Fruit fly (Drosophila melanogaster) whole organism, prepupa: ENCODE results near the gene hep.
A peak's percentile ranks its signal among the peaks of the same experiment; 100 is the strongest.

Source experiments
- Blimp-1 ChIP-seq: fragments of 200-800 bp; sonication (Bioruptor generic); optimal IDR thresholded peaks from 3 replicates; lab custom pipeline; 2017; ENCODE audit warnings: missing biosample characterization, missing genetic modification characterization, mild to moderate bottlenecking, moderate library complexity, missing genetic modification reagents
- CG11902 ChIP-seq: fragments of 200-800 bp; sonication (Bioruptor generic); optimal IDR thresholded peaks from 3 replicates; lab custom pipeline; 2016; ENCODE audit warnings: missing biosample characterization, missing genetic modification characterization
- CG4318 ChIP-seq: fragments of 200-800 bp; sonication (Bioruptor generic); optimal IDR thresholded peaks from 3 replicates; lab custom pipeline; 2017; ENCODE audit warnings: missing biosample characterization, mild to moderate bottlenecking, missing genetic modification characterization
- CG6163 ChIP-seq: fragments of 200-800 bp; sonication (Bioruptor generic); IDR thresholded peaks from 3 replicates; pipeline ENCODE4 v1.3.6; 2022; ENCODE audit warnings: missing biosample characterization, missing genetic modification characterization
- Hr4 ChIP-seq: fragments of 200-800 bp; sonication (Bioruptor generic); optimal IDR thresholded peaks from 3 replicates; lab custom pipeline; 2016; ENCODE audit warnings: missing biosample characterization, missing genetic modification characterization
- lz ChIP-seq: fragments of 200-800 bp; sonication (Bioruptor generic); optimal IDR thresholded peaks from 3 replicates; lab custom pipeline; 2016; ENCODE audit warnings: missing biosample characterization, missing genetic modification characterization

DNA sequence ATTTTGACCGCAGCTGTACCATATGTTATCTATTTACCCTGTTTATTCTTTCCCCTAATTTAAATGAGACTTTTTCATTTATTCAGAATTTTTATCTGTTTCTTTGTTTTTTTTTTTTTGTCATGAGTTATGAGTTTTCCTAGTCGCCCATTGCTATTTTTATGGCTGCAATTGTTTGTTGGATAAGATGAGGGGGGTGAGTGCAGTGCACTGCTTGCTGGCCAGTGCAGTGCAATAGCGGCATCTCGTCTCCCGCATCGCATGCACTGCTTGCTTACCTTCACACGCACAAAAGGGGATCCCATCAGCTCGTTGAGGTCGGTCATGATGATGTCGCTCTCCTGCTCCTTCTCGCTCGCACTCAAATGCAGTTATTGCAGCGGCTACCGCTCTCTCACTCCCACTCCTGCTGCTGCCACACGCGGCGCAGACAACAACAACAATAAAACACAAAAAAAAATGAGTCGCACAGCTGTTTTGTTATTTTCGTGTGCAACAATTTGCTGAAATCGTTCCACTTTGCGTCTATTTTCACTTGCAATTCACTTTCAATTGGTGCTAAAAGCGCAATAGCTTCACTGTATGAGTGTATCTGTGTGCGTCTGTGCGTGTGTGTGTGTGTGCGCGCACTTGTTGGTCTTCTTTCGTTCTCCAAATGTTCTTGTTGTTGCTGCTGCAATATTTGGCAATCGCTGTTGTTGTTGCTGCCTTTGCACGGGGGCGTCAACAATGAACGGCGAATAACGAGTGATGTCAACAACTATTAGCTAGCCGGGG, 37.9 kb upstream of the hep start:
- TF ChIP-seq Hr4 (peak; percentile 65), lz (peak; percentile 65), CG11902 (GFP tag; lab: Kevin White, UChicago) (no peak), Blimp-1 (GFP tag; lab: Kevin White, UChicago) (peak; percentile 95), CG6163 (GFP tag; lab: Robert Waterston, UW) (peak; percentile 80), CG4318 (GFP tag; lab: Kevin White, UChicago) (peak; percentile 42)
